Fruit fly (Drosophila melanogaster) whole organism: ENCODE results near the gene Tengl3.

Source experiments
- CG8478 ChIP-seq: fragments of >200 bp; optimal IDR thresholded peaks from 2 replicates; lab custom pipeline; 2018; ENCODE audit warnings: inconsistent platforms
- Dll ChIP-seq: fragments of >200 bp; optimal IDR thresholded peaks from 2 replicates; lab custom pipeline; 2017
- EcR ChIP-seq, 2 experiments: fragments of >200 bp; optimal IDR thresholded peaks; 2 replicates each; lab custom pipeline; 2017; ENCODE audit warnings: missing biosample characterization in 2 of 2, missing genetic modification characterization in 2 of 2, missing genetic modification reagents in 2 of 2
- pan ChIP-seq: fragments of >200 bp; optimal IDR thresholded peaks from 2 replicates; lab custom pipeline; 2017
- psq ChIP-seq: fragments of >200 bp; optimal IDR thresholded peaks from 2 replicates; lab custom pipeline; 2017
- usp ChIP-seq: fragments of >200 bp; optimal IDR thresholded peaks from 2 replicates; lab custom pipeline; 2017; ENCODE audit warnings: missing biosample characterization, missing genetic modification characterization, mixed read lengths

Tengl3 gene

DNA sequence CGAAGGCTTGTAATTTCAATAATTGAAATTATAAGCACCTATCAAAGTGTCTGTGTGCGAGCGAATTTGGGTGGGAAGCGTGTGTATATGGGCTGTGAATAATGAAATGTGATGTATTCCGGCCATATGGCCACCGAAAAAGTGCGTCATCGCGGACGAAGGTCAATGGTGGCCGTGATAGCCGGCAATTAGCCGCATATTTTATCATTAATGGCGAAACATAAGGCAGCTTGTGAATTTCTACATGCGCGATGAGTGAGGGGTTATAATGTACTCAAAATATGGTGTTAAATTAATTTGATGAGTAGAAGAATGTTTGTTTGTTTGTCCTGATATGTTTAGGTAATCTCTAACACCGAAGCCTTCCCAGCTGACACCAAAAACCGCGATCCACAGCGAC, 46.6 kb downstream of the Tengl3 start:
- TF ChIP-seq Dll (lab: Kevin White, UChicago) (no peak), psq (no peak), CG8478 (no peak), pan (lab: Kevin White, UChicago) (no peak), usp (GFP tag; lab: Kevin White, UChicago) (no peak), EcR (GFP tag; optimal IDR thresholded peaks at IDR 0.05; lab: Kevin White, UChicago) (no peak)

DNA sequence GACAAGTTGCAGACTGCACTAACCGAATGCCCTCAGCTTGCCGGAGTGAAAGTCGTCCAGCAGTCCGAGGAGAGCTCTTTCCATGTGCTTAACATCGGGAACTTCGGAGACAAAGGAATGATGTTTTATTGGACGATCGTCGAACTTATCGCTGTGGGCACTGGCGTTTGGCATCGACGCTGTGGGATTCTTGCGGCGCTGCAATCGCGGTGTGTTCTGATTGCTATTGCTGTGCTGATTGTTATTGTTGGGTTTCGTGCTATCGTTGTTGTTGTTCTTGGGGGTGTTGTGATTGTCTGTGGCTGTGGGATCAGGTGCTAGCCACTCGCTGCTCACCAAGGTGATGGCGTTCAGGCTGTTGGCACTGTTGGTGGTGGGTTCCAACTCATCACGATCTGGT, 47.4 kb downstream of the Tengl3 start:
- TF ChIP-seq psq (no peak), EcR (GFP tag; optimal IDR thresholded peaks at IDR 0.05; lab: Kevin White, UChicago) (no peak), usp (GFP tag; lab: Kevin White, UChicago) (no peak), Dll (lab: Kevin White, UChicago) (no peak), pan (lab: Kevin White, UChicago) (no peak), CG8478 (no peak)

DNA sequence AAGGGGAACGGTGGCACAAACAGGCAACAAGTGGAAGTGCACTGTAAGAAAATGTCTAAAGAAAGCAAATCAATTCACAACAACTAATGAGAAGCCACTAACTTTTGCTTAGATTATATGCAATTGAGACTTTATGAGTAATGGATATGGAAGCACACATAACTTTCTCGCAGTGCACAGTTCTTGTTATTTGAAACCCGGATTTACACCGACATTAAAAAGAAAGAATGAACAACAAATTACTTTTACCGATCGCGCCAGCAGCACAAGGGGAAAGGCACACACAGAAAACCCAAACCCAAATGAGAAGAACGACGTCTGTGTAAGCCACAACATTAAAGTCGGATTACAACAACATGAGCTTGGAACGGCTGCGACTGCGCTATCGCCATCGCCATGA, 49.0 kb downstream of the Tengl3 start:
- TF ChIP-seq EcR (GFP tag; optimal IDR thresholded peaks at IDR 0.05; lab: Kevin White, UChicago) (no peak), pan (lab: Kevin White, UChicago) (no peak), CG8478 (no peak), psq (no peak), usp (GFP tag; lab: Kevin White, UChicago) (no peak), Dll (lab: Kevin White, UChicago) (no peak)

DNA sequence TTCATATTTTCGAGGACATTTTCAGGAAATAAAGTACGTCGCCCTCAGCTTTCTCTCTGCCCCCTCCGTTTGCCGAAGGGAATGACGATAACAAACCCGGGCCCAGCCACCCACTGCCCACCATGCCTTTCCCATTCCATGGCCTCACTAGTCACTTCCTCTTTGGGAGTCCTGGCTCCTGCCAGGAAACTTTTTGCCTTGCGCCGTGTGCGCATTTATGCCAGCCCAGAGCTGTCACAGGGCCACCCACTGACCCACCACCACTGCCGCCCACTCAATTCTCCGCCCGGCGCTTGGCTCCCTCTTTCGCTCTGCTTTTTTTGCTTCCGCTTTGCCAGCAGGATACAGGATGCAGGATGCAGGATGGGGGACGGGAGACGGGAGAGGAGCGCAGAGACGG, 50.6 kb downstream of the Tengl3 start:
- TF ChIP-seq pan (lab: Kevin White, UChicago) = no peak
